Worm (Caenorhabditis elegans) whole organism, L3 larva: ENCODE measurements around the gene sft-4.

Experiments used
- R02D3.7 ChIP-seq: fragments of 150-350 bp; optimal IDR thresholded peaks from 2 replicates; lab custom pipeline; 2014; ENCODE audit warnings: missing biosample characterization, missing genetic modification characterization
- ZK546.5 ChIP-seq: sonication (generic microtip); optimal IDR thresholded peaks from 2 replicates; lab custom pipeline; 2017; ENCODE audit warnings: missing biosample characterization, missing genetic modification characterization
- aly-2 ChIP-seq: fragments of 150-350 bp; optimal IDR thresholded peaks from 2 replicates; lab custom pipeline; 2014; ENCODE audit warnings: missing biosample characterization, missing genetic modification characterization
- ceh-16 ChIP-seq: sonication (generic microtip); optimal IDR thresholded peaks from 2 replicates; lab custom pipeline; 2017; ENCODE audit warnings: missing biosample characterization, missing genetic modification characterization
- ceh-28 ChIP-seq: fragments of 150-350 bp; optimal IDR thresholded peaks from 2 replicates; lab custom pipeline; 2014; ENCODE audit warnings: missing biosample characterization, missing genetic modification reagents, missing genetic modification characterization
- ceh-82 ChIP-seq: fragments of 150-350 bp; optimal IDR thresholded peaks from 2 replicates; lab custom pipeline; 2014; ENCODE audit warnings: missing biosample characterization, missing genetic modification characterization
- daf-12 ChIP-seq: fragments of 150-350 bp; optimal IDR thresholded peaks from 2 replicates; lab custom pipeline; 2014; ENCODE audit warnings: missing biosample characterization, missing genetic modification reagents, missing genetic modification characterization
- egl-27 ChIP-seq: sonication (generic microtip); optimal IDR thresholded peaks from 4 replicates; lab custom pipeline; 2017; ENCODE audit warnings: missing biosample characterization, missing genetic modification reagents, missing genetic modification characterization
- elt-1 ChIP-seq: fragments of 150-350 bp; optimal IDR thresholded peaks from 2 replicates; lab custom pipeline; 2014; ENCODE audit warnings: missing biosample characterization, missing genetic modification characterization
- elt-2 ChIP-seq: sonication (generic microtip); optimal IDR thresholded peaks from 2 replicates; lab custom pipeline; 2016; ENCODE audit warnings: missing genetic modification reagents, mild to moderate bottlenecking, missing genetic modification characterization, missing compliant biosample characterization
- fkh-10 ChIP-seq: sonication (generic microtip); optimal IDR thresholded peaks from 2 replicates; lab custom pipeline; 2017; ENCODE audit warnings: missing biosample characterization, missing genetic modification reagents, missing genetic modification characterization
- fkh-2 ChIP-seq: fragments of 150-350 bp; optimal IDR thresholded peaks from 2 replicates; lab custom pipeline; 2014; ENCODE audit warnings: missing biosample characterization, missing genetic modification reagents, missing genetic modification characterization
- hmg-11 ChIP-seq: sonication (generic microtip); optimal IDR thresholded peaks from 2 replicates; lab custom pipeline; 2016; ENCODE audit warnings: missing genetic modification characterization, missing compliant biosample characterization
- jun-1 ChIP-seq: fragments of 150-350 bp; optimal IDR thresholded peaks from 2 replicates; lab custom pipeline; 2014; ENCODE audit warnings: missing biosample characterization, missing genetic modification reagents, missing genetic modification characterization
- lin-15B ChIP-seq: fragments of 150-350 bp; optimal IDR thresholded peaks from 2 replicates; lab custom pipeline; 2014; ENCODE audit warnings: missing biosample characterization, missing genetic modification characterization
- lin-39 ChIP-seq: fragments of 150-350 bp; optimal IDR thresholded peaks from 2 replicates; lab custom pipeline; 2018; ENCODE audit warnings: missing biosample characterization, missing genetic modification reagents, missing genetic modification characterization
- lsy-12 ChIP-seq: sonication (generic microtip); optimal IDR thresholded peaks from 2 replicates; lab custom pipeline; 2016; ENCODE audit warnings: mild to moderate bottlenecking, missing genetic modification characterization, missing compliant biosample characterization
- mdl-1 ChIP-seq: fragments of 150-350 bp; optimal IDR thresholded peaks from 2 replicates; lab custom pipeline; 2014; ENCODE audit warnings: missing biosample characterization, missing genetic modification characterization
- mml-1 ChIP-seq: fragments of 150-350 bp; sonication (generic microtip); optimal IDR thresholded peaks from 3 replicates; lab custom pipeline; 2014; ENCODE audit warnings: missing biosample characterization, missing genetic modification characterization
- nfya-1 ChIP-seq: sonication (generic microtip); optimal IDR thresholded peaks from 2 replicates; lab custom pipeline; 2017; ENCODE audit warnings: missing genetic modification characterization, mild to moderate bottlenecking, missing compliant biosample characterization, antibody characterized with exemption, moderate library complexity; ENCODE audit not compliant: insufficient read depth
- nhr-11 ChIP-seq: fragments of 150-350 bp; optimal IDR thresholded peaks from 2 replicates; lab custom pipeline; 2014; ENCODE audit warnings: missing biosample characterization, missing genetic modification characterization
- nhr-23 ChIP-seq: fragments of 150-350 bp; optimal IDR thresholded peaks from 2 replicates; lab custom pipeline; 2014; ENCODE audit warnings: missing biosample characterization, missing genetic modification reagents, missing genetic modification characterization
- nhr-237 ChIP-seq: fragments of 150-350 bp; optimal IDR thresholded peaks from 2 replicates; lab custom pipeline; 2014; ENCODE audit warnings: missing biosample characterization, missing genetic modification characterization
- nhr-25 ChIP-seq: sonication (generic microtip); optimal IDR thresholded peaks from 2 replicates; lab custom pipeline; 2017; ENCODE audit warnings: missing biosample characterization, missing genetic modification characterization
- nhr-28 ChIP-seq: fragments of 150-350 bp; optimal IDR thresholded peaks from 2 replicates; lab custom pipeline; 2014; ENCODE audit warnings: missing biosample characterization, missing genetic modification characterization
- nhr-43 ChIP-seq: sonication (generic microtip); optimal IDR thresholded peaks from 2 replicates; lab custom pipeline; 2016; ENCODE audit warnings: mild to moderate bottlenecking, missing genetic modification characterization, missing compliant biosample characterization; ENCODE audit not compliant: poor library complexity, severe bottlenecking
- nhr-67 ChIP-seq: fragments of 150-350 bp; optimal IDR thresholded peaks from 2 replicates; lab custom pipeline; 2014; ENCODE audit warnings: missing biosample characterization, missing genetic modification characterization
- nhr-76 ChIP-seq: fragments of 150-350 bp; sonication (generic microtip); optimal IDR thresholded peaks from 5 replicates; lab custom pipeline; 2014; ENCODE audit warnings: missing biosample characterization, missing genetic modification characterization
- nhr-77 ChIP-seq: fragments of 150-350 bp; optimal IDR thresholded peaks from 2 replicates; lab custom pipeline; 2014; ENCODE audit warnings: missing biosample characterization, missing genetic modification characterization
- pha-4 ChIP-seq: fragments of 150-350 bp; optimal IDR thresholded peaks from 2 replicates; lab custom pipeline; 2014; ENCODE audit warnings: missing biosample characterization, missing genetic modification reagents, missing genetic modification characterization
- pqm-1 ChIP-seq: fragments of 150-350 bp; optimal IDR thresholded peaks from 2 replicates; lab custom pipeline; 2017; ENCODE audit warnings: missing biosample characterization, missing genetic modification characterization, inconsistent platforms
- sea-2 ChIP-seq: fragments of 150-350 bp; sonication (generic microtip); optimal IDR thresholded peaks from 4 replicates; lab custom pipeline; 2014; ENCODE audit warnings: missing biosample characterization, missing genetic modification reagents, missing genetic modification characterization
- skn-1 ChIP-seq: fragments of 150-350 bp; optimal IDR thresholded peaks from 2 replicates; lab custom pipeline; 2014; ENCODE audit warnings: missing biosample characterization, missing genetic modification characterization
- snpc-4 ChIP-seq: fragments of 150-350 bp; optimal IDR thresholded peaks from 2 replicates; lab custom pipeline; 2014; ENCODE audit warnings: missing biosample characterization, missing genetic modification characterization
- tbx-2 ChIP-seq: sonication (generic microtip); optimal IDR thresholded peaks from 2 replicates; lab custom pipeline; 2016; ENCODE audit warnings: mild to moderate bottlenecking, missing genetic modification characterization, missing compliant biosample characterization
- unc-39 ChIP-seq: sonication (generic microtip); optimal IDR thresholded peaks from 4 replicates; lab custom pipeline; 2017; ENCODE audit warnings: missing biosample characterization, missing genetic modification characterization
- unc-62 ChIP-seq: fragments of 150-350 bp; sonication (generic microtip); optimal IDR thresholded peaks from 4 replicates; lab custom pipeline; 2014; ENCODE audit warnings: missing biosample characterization, missing genetic modification reagents, missing genetic modification characterization
- zag-1 ChIP-seq: fragments of 150-350 bp; optimal IDR thresholded peaks from 2 replicates; lab custom pipeline; 2014; ENCODE audit warnings: missing biosample characterization, missing genetic modification characterization
- ztf-11 ChIP-seq: fragments of 150-350 bp; optimal IDR thresholded peaks from 2 replicates; lab custom pipeline; 2014; ENCODE audit warnings: missing biosample characterization, missing genetic modification characterization
- ztf-4 ChIP-seq: fragments of 150-350 bp; optimal IDR thresholded peaks from 2 replicates; lab custom pipeline; 2014; ENCODE audit warnings: missing biosample characterization, missing genetic modification characterization

The sft-4 gene

ce11 chrX:5733728-5734252 is 46.7 kb downstream of the sft-4 start, which contains the start of gene rgs-6:
Gene rgs-6 (minus strand): TSS chrX:5733778.
- TF ChIP-seq fkh-2 (tag; lab: Kevin White, UChicago), result no peak

DNA sequence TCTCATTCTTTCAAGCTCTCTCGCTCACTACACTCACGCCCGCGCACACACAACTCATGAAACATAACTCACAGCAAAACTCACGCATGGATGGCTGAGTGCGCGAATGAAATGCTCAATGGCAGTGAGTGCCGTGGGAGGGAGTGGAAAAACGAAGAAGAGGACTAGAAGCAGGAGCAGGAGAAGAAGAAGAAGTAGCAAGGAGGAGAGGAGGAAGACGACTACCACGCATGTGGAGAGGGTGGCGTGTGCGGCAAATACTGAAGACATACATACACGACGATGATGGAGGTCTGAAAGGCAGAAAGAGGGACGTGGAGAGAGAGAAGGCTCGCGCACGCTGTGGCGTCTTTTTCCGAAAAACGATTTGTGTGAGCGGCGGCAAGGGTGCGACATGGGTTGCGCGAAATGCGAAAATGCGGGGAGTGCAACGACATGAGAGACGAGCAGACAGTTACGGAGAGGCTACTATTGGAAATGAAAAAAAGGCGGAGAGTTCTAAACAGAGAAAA is 51.5 kb downstream of the sft-4 start:
- TF ChIP-seq fkh-2 (tag; lab: Kevin White, UChicago) (no peak), tbx-2 (tag; lab: Kevin White, UChicago) (peak; percentile 62), nhr-43 (tag; lab: Kevin White, UChicago) (no peak), lin-39 (tag; lab: Kevin White, UChicago) (peak; percentile 76), nhr-11 (peak; percentile 16), nhr-23 (tag; lab: Kevin White, UChicago) (no peak), elt-1 (tag; lab: Kevin White, UChicago) (no peak), aly-2 (no peak), mml-1 (tag; lab: Kevin White, UChicago) (no peak), pqm-1 (tag; lab: Kevin White, UChicago) (no peak), ztf-4 (tag; lab: Kevin White, UChicago) (no peak), lsy-12 (tag; lab: Kevin White, UChicago) (no peak), ceh-28 (tag; lab: Kevin White, UChicago) (no peak), skn-1 (tag; lab: Kevin White, UChicago) (peak; percentile 37), pha-4 (peak; percentile 39), hmg-11 (tag; lab: Kevin White, UChicago) (peak; percentile 80), jun-1 (peak; percentile 48), fkh-10 (GFP tag; lab: Kevin White, UChicago) (peak; percentile 93), snpc-4 (tag; lab: Kevin White, UChicago) (no peak), ceh-16 (no peak), unc-39 (tag; lab: Kevin White, UChicago) (no peak), nhr-28 (no peak), ceh-82 (tag; lab: Kevin White, UChicago) (no peak), lin-15B (tag; lab: Kevin White, UChicago) (peak; percentile 10), unc-62 (GFP tag; lab: Kevin White, UChicago) (peak; percentile 11), mdl-1 (tag; lab: Kevin White, UChicago) (peak; percentile 64), nhr-77 (tag; lab: Kevin White, UChicago) (no peak), ztf-11 (tag; lab: Kevin White, UChicago) (no peak), ZK546.5 (tag; lab: Kevin White, UChicago) (no peak), egl-27 (tag; lab: Kevin White, UChicago) (no peak), nhr-237 (no peak), nfya-1 (tag; lab: Kevin White, UChicago) (peak; percentile 84), zag-1 (peak; percentile 63), elt-2 (tag; lab: Kevin White, UChicago) (no peak), nhr-76 (no peak), sea-2 (no peak), nhr-25 (no peak), daf-12 (tag; lab: Kevin White, UChicago) (no peak), nhr-67 (tag; lab: Kevin White, UChicago) (no peak), R02D3.7 (tag; lab: Kevin White, UChicago) (no peak)
